Fruit fly (Drosophila melanogaster) whole organism, embryonic: Measurements from ENCODE around the gene CG10338.

Experiments used
- ATbp ChIP-seq: fragments of 200-800 bp; sonication (Bioruptor generic); optimal IDR thresholded peaks from 2 replicates; lab custom pipeline; 2017; ENCODE audit warnings: missing biosample characterization, mild to moderate bottlenecking, missing genetic modification characterization, missing genetic modification reagents
- Antp ChIP-seq: fragments of 200-800 bp; sonication (Bioruptor generic); optimal IDR thresholded peaks from 3 replicates; lab custom pipeline; 2016; ENCODE audit warnings: missing biosample characterization, missing genetic modification characterization
- BtbVII ChIP-seq: fragments of 200-800 bp; sonication (Bioruptor generic); optimal IDR thresholded peaks from 3 replicates; lab custom pipeline; 2017; ENCODE audit warnings: missing biosample characterization, mild to moderate bottlenecking, missing genetic modification characterization
- Bteb2 ChIP-seq: fragments of 200-800 bp; sonication (Bioruptor generic); optimal IDR thresholded peaks from 2 replicates; lab custom pipeline; 2016; ENCODE audit warnings: missing biosample characterization, missing genetic modification characterization
- CG10267 ChIP-seq: fragments of 200-800 bp; sonication (Bioruptor generic); optimal IDR thresholded peaks from 2 replicates; lab custom pipeline; 2018; ENCODE audit warnings: missing biosample characterization, mild to moderate bottlenecking, missing genetic modification characterization, moderate library complexity
- CG10565 ChIP-seq: fragments of 200-800 bp; sonication (Bioruptor generic); optimal IDR thresholded peaks from 3 replicates; lab custom pipeline; 2016; ENCODE audit warnings: missing biosample characterization, mild to moderate bottlenecking, missing genetic modification characterization
- CG11085 ChIP-seq: fragments of 200-800 bp; sonication (Bioruptor generic); IDR thresholded peaks from 2 replicates; pipeline ENCODE4 v1.3.6; 2022; ENCODE audit warnings: missing biosample characterization, missing genetic modification characterization
- CG11504 ChIP-seq: fragments of 200-800 bp; sonication (Bioruptor generic); optimal IDR thresholded peaks from 3 replicates; lab custom pipeline; 2019; ENCODE audit warnings: missing biosample characterization, mild to moderate bottlenecking, missing genetic modification characterization, moderate library complexity
- CG12104 ChIP-seq: fragments of 200-800 bp; sonication (Bioruptor generic); optimal IDR thresholded peaks from 3 replicates; lab custom pipeline; 2016; ENCODE audit warnings: missing biosample characterization, missing genetic modification characterization
- CG13296 ChIP-seq: fragments of 200-800 bp; sonication (Bioruptor generic); optimal IDR thresholded peaks from 3 replicates; lab custom pipeline; 2018; ENCODE audit warnings: missing biosample characterization, mild to moderate bottlenecking, missing genetic modification characterization
- CG15011 ChIP-seq: fragments of 200-800 bp; sonication (Bioruptor generic); optimal IDR thresholded peaks from 3 replicates; lab custom pipeline; 2018; ENCODE audit warnings: missing biosample characterization, mild to moderate bottlenecking, missing genetic modification characterization
- CG1602 ChIP-seq: fragments of 200-800 bp; sonication (Bioruptor generic); optimal IDR thresholded peaks from 3 replicates; lab custom pipeline; 2016; ENCODE audit warnings: missing biosample characterization, missing genetic modification characterization
- CG16813 ChIP-seq: fragments of 200-800 bp; sonication (Bioruptor generic); IDR thresholded peaks from 3 replicates; pipeline ENCODE4 v1.3.6; 2022; ENCODE audit warnings: missing biosample characterization, missing genetic modification characterization; ENCODE audit not compliant: partially characterized antibody
- CG18262 ChIP-seq: fragments of 200-800 bp; optimal IDR thresholded peaks from 3 replicates; lab custom pipeline; 2019; ENCODE audit warnings: missing biosample characterization, mild to moderate bottlenecking, missing genetic modification characterization, moderate library complexity
- CG2120 ChIP-seq: fragments of 200-800 bp; sonication (Bioruptor generic); optimal IDR thresholded peaks from 3 replicates; lab custom pipeline; 2016; ENCODE audit warnings: missing biosample characterization, missing genetic modification characterization
- CG2202 ChIP-seq: fragments of 200-800 bp; sonication (Bioruptor generic); optimal IDR thresholded peaks from 2 replicates; lab custom pipeline; 2018; ENCODE audit warnings: missing biosample characterization, mild to moderate bottlenecking, missing genetic modification characterization
- CG2712 ChIP-seq: fragments of 200-800 bp; optimal IDR thresholded peaks from 3 replicates; lab custom pipeline; 2019; ENCODE audit warnings: missing biosample characterization, mild to moderate bottlenecking, missing genetic modification characterization, moderate library complexity
- CG32772 ChIP-seq: fragments of 200-800 bp; sonication (Bioruptor generic); IDR thresholded peaks from 2 replicates; pipeline ENCODE4 v1.3.6; 2022; ENCODE audit warnings: missing biosample characterization, missing genetic modification characterization
- CG3726 ChIP-seq: fragments of 200-800 bp; sonication (Bioruptor generic); IDR thresholded peaks from 3 replicates; pipeline ENCODE4, ENCODE4 v1.3.6; 2022; ENCODE audit warnings: missing biosample characterization, missing genetic modification characterization
- CG4328 ChIP-seq: fragments of 200-800 bp; sonication (Bioruptor generic); optimal IDR thresholded peaks from 3 replicates; lab custom pipeline; 2017; ENCODE audit warnings: missing biosample characterization, missing genetic modification reagents, missing genetic modification characterization
- CG4707 ChIP-seq: fragments of 200-800 bp; sonication (Bioruptor generic); optimal IDR thresholded peaks from 2 replicates; lab custom pipeline; 2018; ENCODE audit warnings: missing biosample characterization, mild to moderate bottlenecking, missing genetic modification characterization, moderate library complexity
- CG6813 ChIP-seq: fragments of 200-800 bp; sonication (Bioruptor generic); optimal IDR thresholded peaks from 2 replicates; lab custom pipeline; 2017; ENCODE audit warnings: missing biosample characterization, missing genetic modification characterization, mild to moderate bottlenecking, moderate library complexity, missing genetic modification reagents
- CG7963 ChIP-seq: fragments of 200-800 bp; sonication (Bioruptor generic); IDR thresholded peaks from 3 replicates; pipeline ENCODE4 v1.3.6; 2022; ENCODE audit warnings: missing biosample characterization, missing genetic modification characterization; ENCODE audit not compliant: partially characterized antibody
- CG8924 ChIP-seq: fragments of 200-800 bp; optimal IDR thresholded peaks from 3 replicates; lab custom pipeline; 2019; ENCODE audit warnings: missing biosample characterization, mild to moderate bottlenecking, missing genetic modification characterization, moderate library complexity
- Dip3 ChIP-seq: fragments of 200-800 bp; sonication (Bioruptor generic); optimal IDR thresholded peaks from 3 replicates; lab custom pipeline; 2016; ENCODE audit warnings: missing biosample characterization, missing genetic modification characterization
- Gsc ChIP-seq: fragments of 200-800 bp; sonication (Bioruptor generic); IDR thresholded peaks from 2 replicates; pipeline ENCODE4 v1.3.6; 2022; ENCODE audit warnings: missing biosample characterization, missing genetic modification characterization
- HmgD ChIP-seq: fragments of 200-800 bp; sonication (Bioruptor generic); optimal IDR thresholded peaks from 3 replicates; lab custom pipeline; 2016; ENCODE audit warnings: missing biosample characterization, missing genetic modification characterization
- Hmr ChIP-seq: fragments of 200-800 bp; sonication (Bioruptor generic); optimal IDR thresholded peaks from 3 replicates; lab custom pipeline; 2017; ENCODE audit warnings: mild to moderate bottlenecking, missing biosample characterization, missing genetic modification reagents, missing genetic modification characterization
- Hr3 ChIP-seq: fragments of 200-800 bp; sonication (Bioruptor generic); optimal IDR thresholded peaks from 3 replicates; lab custom pipeline; 2016; ENCODE audit warnings: missing biosample characterization, missing genetic modification characterization
- Pdp1 ChIP-seq, 2 experiments: fragments of 200-800 bp; sonication (Bioruptor generic); optimal IDR thresholded peaks; 3 replicates each; lab custom pipeline; 2016; ENCODE audit warnings: missing biosample characterization in 2 of 2, missing genetic modification characterization in 2 of 2, mild to moderate bottlenecking in 1 of 2, moderate library complexity in 1 of 2
- Xrp1 ChIP-seq: fragments of 200-800 bp; sonication (Bioruptor generic); IDR thresholded peaks from 2 replicates; pipeline ENCODE4 v1.3.6; 2022; ENCODE audit warnings: missing biosample characterization, missing genetic modification characterization
- YL-1 ChIP-seq: fragments of 200-800 bp; sonication (Bioruptor generic); optimal IDR thresholded peaks from 3 replicates; lab custom pipeline; 2017; ENCODE audit warnings: missing biosample characterization, mild to moderate bottlenecking, missing genetic modification characterization
- ab ChIP-seq: fragments of 200-800 bp; sonication (Bioruptor generic); optimal IDR thresholded peaks from 2 replicates; lab custom pipeline; 2016; ENCODE audit warnings: missing biosample characterization, missing genetic modification characterization
- bcd ChIP-seq: fragments of 200-800 bp; sonication (Bioruptor generic); optimal IDR thresholded peaks from 2 replicates; lab custom pipeline; 2017; ENCODE audit warnings: missing biosample characterization, mild to moderate bottlenecking, missing genetic modification characterization
- bigmax ChIP-seq: fragments of 200-800 bp; sonication (Bioruptor generic); optimal IDR thresholded peaks from 2 replicates; lab custom pipeline; 2018; ENCODE audit warnings: missing biosample characterization, mild to moderate bottlenecking, missing genetic modification characterization
- corto ChIP-seq: fragments of 200-800 bp; sonication (Bioruptor generic); optimal IDR thresholded peaks from 2 replicates; lab custom pipeline; 2016; ENCODE audit warnings: missing biosample characterization, mild to moderate bottlenecking, missing genetic modification characterization, moderate library complexity
- dmrt99B ChIP-seq: fragments of 200-800 bp; sonication (Bioruptor generic); optimal IDR thresholded peaks from 2 replicates; lab custom pipeline; 2018; ENCODE audit warnings: missing biosample characterization, mild to moderate bottlenecking, missing genetic modification characterization, moderate library complexity
- emc ChIP-seq: fragments of 200-800 bp; sonication (Bioruptor generic); optimal IDR thresholded peaks from 2 replicates; lab custom pipeline; 2016; ENCODE audit warnings: missing biosample characterization, missing genetic modification characterization
- fd64A ChIP-seq: fragments of 200-800 bp; sonication (Bioruptor generic); optimal IDR thresholded peaks from 3 replicates; lab custom pipeline; 2018; ENCODE audit warnings: missing biosample characterization, mild to moderate bottlenecking, missing genetic modification characterization
- fd96Cb ChIP-seq: fragments of 200-800 bp; sonication (Bioruptor generic); optimal IDR thresholded peaks from 2 replicates; lab custom pipeline; 2018; ENCODE audit warnings: missing biosample characterization, mild to moderate bottlenecking, missing genetic modification characterization, moderate library complexity
- hkb ChIP-seq, 2 experiments: fragments of 200-800 bp in 1 of 2; fragments of >200 bp in 1 of 2; sonication (Bioruptor generic) in 1 of 2; IDR thresholded peaks in 1 of 2; optimal IDR thresholded peaks in 1 of 2; 2 replicates each; pipeline versions ENCODE4 v1.3.6 to Lab custom; 2017 to 2022; ENCODE audit warnings: missing biosample characterization in 1 of 2, missing genetic modification characterization in 1 of 2
- lab ChIP-seq: fragments of 200-800 bp; sonication (Bioruptor generic); optimal IDR thresholded peaks from 3 replicates; lab custom pipeline; 2017; ENCODE audit warnings: missing biosample characterization, missing genetic modification characterization, mild to moderate bottlenecking, moderate library complexity, missing genetic modification reagents
- lilli ChIP-seq: fragments of 200-800 bp; sonication (Bioruptor generic); optimal IDR thresholded peaks from 3 replicates; lab custom pipeline; 2016; ENCODE audit warnings: missing biosample characterization, missing genetic modification characterization
- pan ChIP-seq, 4 experiments: fragments of >200 bp in 3 of 4; fragments of 200-800 bp in 1 of 4; sonication (Bioruptor generic) in 1 of 4; optimal IDR thresholded peaks in 3 of 4; IDR thresholded peaks in 1 of 4; 2 replicates each; pipeline versions ENCODE4 v1.3.6 to Lab custom; 2017 to 2022; ENCODE audit warnings: missing biosample characterization in 2 of 4, missing genetic modification characterization in 2 of 4, mixed read lengths in 1 of 4
- prd ChIP-seq, 3 experiments: fragments of >200 bp in 2 of 3; fragments of 200-800 bp in 1 of 3; sonication (Bioruptor generic) in 1 of 3; optimal IDR thresholded peaks in 2 of 3; IDR thresholded peaks in 1 of 3; 2 replicates in 2 of 3; 3 replicates in 1 of 3; pipeline versions ENCODE4 v1.3.6 to Lab custom; 2017 to 2022; ENCODE audit warnings: missing biosample characterization in 1 of 3, missing genetic modification characterization in 1 of 3
- scrt ChIP-seq: fragments of 200-800 bp; sonication (Bioruptor generic); optimal IDR thresholded peaks from 2 replicates; lab custom pipeline; 2018; ENCODE audit warnings: missing biosample characterization, mild to moderate bottlenecking, missing genetic modification characterization, moderate library complexity
- sens ChIP-seq: fragments of 200-800 bp; sonication (Bioruptor generic); peaks from one replicate; lab custom pipeline; 2016; ENCODE audit warnings: missing biosample characterization, missing genetic modification characterization
- unc-4 ChIP-seq: fragments of 200-800 bp; sonication (Bioruptor generic); IDR thresholded peaks from 2 replicates; pipeline ENCODE4 v1.3.6; 2022; ENCODE audit warnings: missing biosample characterization, missing genetic modification characterization; ENCODE audit not compliant: partially characterized antibody

Gene CG10338

dm6 chr2L:18658108-18658507 is 37.4 kb upstream of the CG10338 start (continued):
- TF ChIP-seq Bteb2 (GFP tag; lab: Kevin White, UChicago) (no peak), CG32772 (GFP tag; lab: Robert Waterston, UW) (0 out of 2 replicates have a peak, but pooled peaks have one; percentile 7), CG1602 (no peak), ab (GFP tag; lab: Kevin White, UChicago) (no peak), bigmax (GFP tag; lab: Kevin White, UChicago) (no peak), sens (GFP tag; lab: Kevin White, UChicago) (peak; percentile 54), CG16813 (GFP tag; lab: Robert Waterston, UW) (no peak), CG2712 (peak; percentile 25), lilli (GFP tag; lab: Kevin White, UChicago) (no peak), emc (GFP tag; lab: Kevin White, UChicago) (no peak), CG2120 (GFP tag; lab: Kevin White, UChicago) (peak; percentile 28), CG11504 (tag; lab: Kevin White, UChicago) (peak; percentile 72), YL-1 (GFP tag; lab: Kevin White, UChicago) (no peak), CG11085 (GFP tag; lab: Robert Waterston, UW) (no peak), Hmr (peak; percentile 23), bcd (peak; percentile 12), HmgD (GFP tag; lab: Kevin White, UChicago) (no peak), hkb (optimal IDR thresholded peaks at IDR 0.05; lab: Kevin White, UChicago) (no peak), hkb (GFP tag; IDR thresholded peaks at IDR 0.05; lab: Robert Waterston, UW) (peak; percentile 48; the same call in 1 of the 2 replicates), CG2202 (tag; lab: Kevin White, UChicago) (no peak), ATbp (GFP tag; lab: Kevin White, UChicago) (no peak), fd64A (GFP tag; lab: Kevin White, UChicago) (no peak), CG6813 (peak; percentile 28), CG3726 (no peak), CG10565 (GFP tag; lab: Kevin White, UChicago) (no peak), lab (GFP tag; lab: Kevin White, UChicago) (peak; percentile 53), unc-4 (GFP tag; lab: Robert Waterston, UW) (no peak), Dip3 (GFP tag; lab: Kevin White, UChicago) (no peak), BtbVII (GFP tag; lab: Kevin White, UChicago) (peak; percentile 8), CG13296 (GFP tag; lab: Kevin White, UChicago) (peak; percentile 31), CG15011 (GFP tag; lab: Kevin White, UChicago) (peak; percentile 31), CG4328 (no peak), CG8924 (tag; lab: Kevin White, UChicago) (peak; percentile 1), CG12104 (GFP tag; lab: Kevin White, UChicago) (peak; percentile 4), CG7963 (GFP tag; lab: Robert Waterston, UW) (no peak), CG4707 (GFP tag; lab: Kevin White, UChicago) (no peak), corto (GFP tag; lab: Kevin White, UChicago) (no peak), prd (optimal IDR thresholded peaks at IDR 0.05; lab: Kevin White, UChicago) (no peak), prd (GFP tag; IDR thresholded peaks at IDR 0.05; lab: Robert Waterston, UW) (no peak), Antp (GFP tag; lab: Kevin White, UChicago) (no peak), scrt (GFP tag; lab: Kevin White, UChicago) (peak; percentile 12), fd96Cb (tag; lab: Kevin White, UChicago) (peak; percentile 21), CG18262 (peak; percentile 26), Xrp1 (GFP tag; lab: Robert Waterston, UW) (peak; percentile 25; the same call in 1 of the 2 replicates), Hr3 (no peak), CG10267 (tag; lab: Kevin White, UChicago) (peak; percentile 24), dmrt99B (peak; percentile 70), Gsc (GFP tag; lab: Robert Waterston, UW) (no peak), pan (optimal IDR thresholded peaks at IDR 0.05; lab: Kevin White, UChicago) (no peak), pan (GFP tag; optimal IDR thresholded peaks at IDR 0.05 in 1 of 2, IDR thresholded peaks at IDR 0.05 in 1 of 2) (peak in 1 of 2 experiments; percentile 40), Pdp1 (GFP tag; optimal IDR thresholded peaks at IDR 0.05; lab: Kevin White, UChicago) (no peak)
